Worm (Caenorhabditis elegans) whole organism, young adult: Measurements from ENCODE around the gene T07A9.15.

Experiments
- B0261.1 ChIP-seq: sonication (generic microtip); optimal IDR thresholded peaks from 2 replicates; lab custom pipeline; 2016; ENCODE audit warnings: mild to moderate bottlenecking, missing genetic modification characterization, moderate library complexity, missing compliant biosample characterization
- ama-1 ChIP-seq, 3 experiments: fragments of 150-350 bp in 1 of 3; sonication (generic microtip) in 2 of 3; optimal IDR thresholded peaks; 2 replicates each; lab custom pipeline; 2014 to 2018; ENCODE audit warnings: missing biosample characterization in 2 of 3, missing genetic modification characterization in 2 of 3, missing genetic modification reagents in 2 of 3
- egrh-3 ChIP-seq: fragments of 200-800 bp; sonication (Bioruptor generic); IDR thresholded peaks from 2 replicates; pipeline ENCODE4 v1.3.6; 2022; ENCODE audit warnings: missing genetic modification reagents, missing genetic modification characterization, missing compliant biosample characterization
- hrde-1 ChIP-seq: sonication (generic microtip); optimal IDR thresholded peaks from 2 replicates; lab custom pipeline; 2016; ENCODE audit warnings: missing genetic modification characterization, mild to moderate bottlenecking, missing compliant biosample characterization, moderate library complexity, missing genotype, missing genetic modification reagents, borderline replicate concordance
- lin-35 ChIP-seq, 3 experiments: fragments of 150-350 bp in 2 of 3; sonication (generic microtip) in 1 of 3; optimal IDR thresholded peaks; 2 replicates each; lab custom pipeline; 2014 to 2018; ENCODE audit warnings: missing biosample characterization in 3 of 3, missing genetic modification characterization in 3 of 3, missing genetic modification reagents in 3 of 3
- mes-4 ChIP-seq: sonication (generic microtip); optimal IDR thresholded peaks from 2 replicates; lab custom pipeline; 2016; ENCODE audit warnings: missing genotype, missing genetic modification characterization, missing compliant biosample characterization
- nfya-1 ChIP-seq: sonication (generic microtip); optimal IDR thresholded peaks from 2 replicates; lab custom pipeline; 2017; ENCODE audit warnings: antibody characterized with exemption, missing compliant biosample characterization, missing genetic modification characterization, borderline replicate concordance; ENCODE audit not compliant: insufficient read depth
- pha-4 ChIP-seq: fragments of 150-350 bp; sonication (generic microtip); optimal IDR thresholded peaks from 2 replicates; lab custom pipeline; 2014; ENCODE audit warnings: missing biosample characterization, missing genetic modification reagents, missing genetic modification characterization
- tlf-1 ChIP-seq: fragments of 200-800 bp; sonication (Bioruptor generic); optimal IDR thresholded peaks from 2 replicates; lab custom pipeline; 2018; ENCODE audit warnings: mild to moderate bottlenecking, missing genetic modification characterization, missing compliant biosample characterization
- unc-62 ChIP-seq: fragments of 150-350 bp; optimal IDR thresholded peaks from 2 replicates; lab custom pipeline; 2014; ENCODE audit warnings: missing biosample characterization, missing genetic modification reagents, missing genetic modification characterization

DNA sequence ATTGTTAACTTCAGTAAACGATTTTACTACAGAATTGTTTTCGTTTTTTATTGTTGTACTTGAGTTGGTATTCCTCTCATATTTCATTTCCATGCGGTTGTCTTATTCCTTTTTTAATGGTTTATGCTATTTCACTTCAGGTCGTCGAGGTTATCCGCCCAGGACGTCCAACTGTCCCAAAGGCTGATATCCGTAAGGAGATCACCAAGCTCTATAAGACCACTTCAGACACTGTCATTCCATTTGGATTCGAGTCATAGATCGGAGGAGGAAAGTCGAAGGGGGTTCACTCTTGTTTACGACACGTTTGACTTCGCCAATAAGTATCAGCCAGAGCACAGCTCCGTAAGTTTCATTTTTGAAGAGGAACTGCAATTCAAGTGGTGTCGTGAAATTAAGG, 6.8 kb downstream of the T07A9.15 start, which contains the start of gene T07A9.14:
- TF ChIP-seq egrh-3 (no peak), pha-4 (tag; lab: Kevin White, UChicago) (no peak), tlf-1 (peak; percentile 27), unc-62 (GFP tag; lab: Kevin White, UChicago) (no peak), mes-4 (peak; percentile 11), lin-35 (GFP tag; optimal IDR thresholded peaks at IDR 0.05; lab: Kevin White, UChicago) (peak in 1 of 3 experiments; percentile 53), hrde-1 (tag; lab: Kevin White, UChicago) (peak; percentile 69), nfya-1 (tag; lab: Kevin White, UChicago) (no peak), ama-1 (optimal IDR thresholded peaks at IDR 0.05; lab: Kevin White, UChicago) (no peak), ama-1 (GFP tag; optimal IDR thresholded peaks at IDR 0.05; lab: Kevin White, UChicago) (peak in 1 of 2 experiments; percentile 56), B0261.1 (tag; lab: Kevin White, UChicago) (no peak)
